Worm (Caenorhabditis elegans) whole organism, L4 larva: Measurements from ENCODE around the gene ZK1073.2.

Experiments
- D1046.2 ChIP-seq: fragments of 200-800 bp; sonication (Bioruptor generic); IDR thresholded peaks from 2 replicates; pipeline ENCODE4 v1.3.6; 2022; ENCODE audit warnings: missing genetic modification characterization, missing compliant biosample characterization
- F37D6.2 ChIP-seq: sonication (generic microtip); optimal IDR thresholded peaks from 2 replicates; lab custom pipeline; 2016; ENCODE audit warnings: mild to moderate bottlenecking, missing genetic modification characterization, missing compliant biosample characterization
- F49E8.2 ChIP-seq: sonication (generic microtip); optimal IDR thresholded peaks from 2 replicates; lab custom pipeline; 2016; ENCODE audit warnings: missing compliant biosample characterization, mild to moderate bottlenecking, missing genetic modification characterization, borderline replicate concordance
- R02D3.7 ChIP-seq: fragments of 150-350 bp; sonication (generic microtip); optimal IDR thresholded peaks from 3 replicates; lab custom pipeline; 2014; ENCODE audit warnings: missing biosample characterization, missing genetic modification characterization
- Y48G9A.11 ChIP-seq: fragments of 200-800 bp; sonication (Bioruptor generic); IDR thresholded peaks from 2 replicates; pipeline ENCODE4 v1.3.6; 2022; ENCODE audit warnings: missing genetic modification reagents, missing genetic modification characterization, missing compliant biosample characterization
- Y5F2A.4 ChIP-seq: fragments of 200-800 bp; sonication (Bioruptor generic); optimal IDR thresholded peaks from 2 replicates; lab custom pipeline; 2018; ENCODE audit warnings: mild to moderate bottlenecking, missing genetic modification characterization, missing compliant biosample characterization
- Y75B8A.6 ChIP-seq: fragments of 200-800 bp; sonication (Bioruptor generic); IDR thresholded peaks from 2 replicates; pipeline ENCODE4 v1.3.6; 2022; ENCODE audit warnings: missing genetic modification reagents, missing genetic modification characterization, missing compliant biosample characterization
- ZK337.2 ChIP-seq: fragments of 200-800 bp; sonication (Bioruptor generic); IDR thresholded peaks from 2 replicates; pipeline ENCODE4 v1.3.6; 2022; ENCODE audit warnings: missing genetic modification reagents, missing genetic modification characterization, missing compliant biosample characterization
- ZK546.5 ChIP-seq, 2 experiments: sonication (generic microtip); optimal IDR thresholded peaks; 2 replicates each; lab custom pipeline; 2017; ENCODE audit warnings: missing biosample characterization in 2 of 2, missing genetic modification characterization in 2 of 2
- aha-1 ChIP-seq: fragments of 150-350 bp; peaks from one replicate; lab custom pipeline; 2014; ENCODE audit warnings: missing biosample characterization, missing genetic modification characterization
- aly-2 ChIP-seq: sonication (generic microtip); optimal IDR thresholded peaks from 2 replicates; lab custom pipeline; 2018; ENCODE audit warnings: missing biosample characterization, missing genetic modification characterization
- ama-1 ChIP-seq: fragments of 150-350 bp; optimal IDR thresholded peaks from 2 replicates; lab custom pipeline; 2014; ENCODE audit warnings: inconsistent platforms, mixed read lengths
- attf-4 ChIP-seq: sonication (generic microtip); optimal IDR thresholded peaks from 3 replicates; lab custom pipeline; 2017; ENCODE audit warnings: missing biosample characterization, missing genetic modification characterization
- ceh-20 ChIP-seq: fragments of 200-800 bp; sonication (Bioruptor generic); IDR thresholded peaks from 2 replicates; pipeline ENCODE4 v1.3.6; 2022; ENCODE audit warnings: missing genetic modification reagents, missing genetic modification characterization, missing compliant biosample characterization
- ceh-28 ChIP-seq: fragments of 150-350 bp; optimal IDR thresholded peaks from 2 replicates; lab custom pipeline; 2014; ENCODE audit warnings: missing biosample characterization, missing genetic modification reagents, missing genetic modification characterization
- cey-2 ChIP-seq: sonication (generic microtip); optimal IDR thresholded peaks from 3 replicates; lab custom pipeline; 2017; ENCODE audit warnings: missing genetic modification characterization, mild to moderate bottlenecking, missing compliant biosample characterization, antibody characterized with exemption, borderline replicate concordance; ENCODE audit not compliant: insufficient read depth
- ctbp-1 ChIP-seq: fragments of 200-800 bp; sonication (Bioruptor generic); IDR thresholded peaks from 2 replicates; pipeline ENCODE4 v1.3.6; 2022; ENCODE audit warnings: missing genetic modification reagents, missing genetic modification characterization, missing compliant biosample characterization
- daf-12 ChIP-seq: fragments of 150-350 bp; optimal IDR thresholded peaks from 2 replicates; lab custom pipeline; 2014; ENCODE audit warnings: missing biosample characterization, missing genetic modification reagents, missing genetic modification characterization
- daf-19 ChIP-seq: fragments of 200-800 bp; sonication (Bioruptor generic); conservative IDR thresholded peaks from 2 replicates; pipeline ENCODE4 v1.3.6; 2022; ENCODE audit warnings: missing genetic modification characterization, missing compliant biosample characterization
- daf-8 ChIP-seq: fragments of 200-800 bp; sonication (Bioruptor generic); IDR thresholded peaks from 2 replicates; pipeline ENCODE4 v1.3.6; 2022; ENCODE audit warnings: missing genetic modification characterization, missing compliant biosample characterization
- dmd-6 ChIP-seq: fragments of 200-800 bp; sonication (Bioruptor generic); IDR thresholded peaks from 2 replicates; pipeline ENCODE4 v1.3.6; 2022; ENCODE audit warnings: missing genetic modification reagents, missing genetic modification characterization, missing compliant biosample characterization
- dmd-9 ChIP-seq: fragments of 200-800 bp; sonication (Bioruptor generic); IDR thresholded peaks from 2 replicates; pipeline ENCODE4 v1.3.6; 2022; ENCODE audit warnings: missing genetic modification reagents, missing genetic modification characterization, missing compliant biosample characterization
- dpl-1 ChIP-seq: fragments of 150-350 bp; optimal IDR thresholded peaks from 2 replicates; lab custom pipeline; 2014; ENCODE audit warnings: missing biosample characterization, missing genetic modification reagents, missing genetic modification characterization
- dve-1 ChIP-seq: sonication (generic microtip); optimal IDR thresholded peaks from 2 replicates; lab custom pipeline; 2017; ENCODE audit warnings: antibody characterized with exemption, mild to moderate bottlenecking, missing genetic modification characterization, missing compliant biosample characterization; ENCODE audit not compliant: insufficient read depth
- fkh-10 ChIP-seq: fragments of 150-350 bp; optimal IDR thresholded peaks from 2 replicates; lab custom pipeline; 2014; ENCODE audit warnings: missing biosample characterization, missing genetic modification reagents, missing genetic modification characterization
- gei-8 ChIP-seq: fragments of 200-800 bp; sonication (Bioruptor generic); optimal IDR thresholded peaks from 2 replicates; lab custom pipeline; 2018; ENCODE audit warnings: mild to moderate bottlenecking, missing genetic modification characterization, missing compliant biosample characterization
- hif-1 ChIP-seq, 2 experiments: sonication (generic microtip); optimal IDR thresholded peaks; 2 replicates each; lab custom pipeline; 2016 to 2017; ENCODE audit warnings: missing compliant biosample characterization in 2 of 2, missing genetic modification characterization in 2 of 2, missing genetic modification reagents in 2 of 2, missing genotype in 2 of 2, mild to moderate bottlenecking in 1 of 2
- hlh-30 ChIP-seq: sonication (generic microtip); optimal IDR thresholded peaks from 2 replicates; lab custom pipeline; 2017; ENCODE audit warnings: antibody characterized with exemption, mild to moderate bottlenecking, missing genetic modification characterization, missing compliant biosample characterization; ENCODE audit not compliant: insufficient read depth
- jun-1 ChIP-seq: fragments of 150-350 bp; optimal IDR thresholded peaks from 2 replicates; lab custom pipeline; 2014; ENCODE audit warnings: missing biosample characterization, missing genetic modification reagents, missing genetic modification characterization
- lin-13 ChIP-seq: fragments of 150-350 bp; optimal IDR thresholded peaks from 2 replicates; lab custom pipeline; 2014; ENCODE audit warnings: missing biosample characterization, missing genetic modification reagents, missing genetic modification characterization
- lin-39 ChIP-seq: fragments of 150-350 bp; optimal IDR thresholded peaks from 2 replicates; lab custom pipeline; 2014; ENCODE audit warnings: missing biosample characterization, missing genetic modification reagents, missing genetic modification characterization
- lir-3 ChIP-seq: sonication (generic microtip); optimal IDR thresholded peaks from 2 replicates; lab custom pipeline; 2016; ENCODE audit warnings: mild to moderate bottlenecking, missing genetic modification characterization, missing compliant biosample characterization
- lsy-2 ChIP-seq, 2 experiments: fragments of 150-350 bp in 1 of 2; sonication (generic microtip) in 1 of 2; optimal IDR thresholded peaks; 2 replicates each; lab custom pipeline; 2014 to 2017; ENCODE audit warnings: missing biosample characterization in 2 of 2, missing genetic modification characterization in 2 of 2
- mdl-1 ChIP-seq, 2 experiments: fragments of 150-350 bp in 1 of 2; sonication (generic microtip) in 1 of 2; optimal IDR thresholded peaks; 2 replicates each; lab custom pipeline; 2014 to 2017; ENCODE audit warnings: missing biosample characterization in 2 of 2, missing genetic modification characterization in 2 of 2
- mxl-2 ChIP-seq: fragments of 200-800 bp; sonication (Bioruptor generic); conservative IDR thresholded peaks from 2 replicates; pipeline ENCODE4 v1.3.6; 2022; ENCODE audit warnings: missing genetic modification reagents, missing genetic modification characterization, missing compliant biosample characterization
- mxl-3 ChIP-seq: fragments of 200-800 bp; sonication (Bioruptor generic); optimal IDR thresholded peaks from 2 replicates; lab custom pipeline; 2018; ENCODE audit warnings: mild to moderate bottlenecking, missing genetic modification characterization, missing compliant biosample characterization
- nhr-11 ChIP-seq: fragments of 150-350 bp; optimal IDR thresholded peaks from 2 replicates; lab custom pipeline; 2014; ENCODE audit warnings: missing biosample characterization, missing genetic modification characterization
- nhr-237 ChIP-seq: sonication (generic microtip); optimal IDR thresholded peaks from 2 replicates; lab custom pipeline; 2017; ENCODE audit warnings: missing biosample characterization, missing genetic modification characterization
- nhr-28 ChIP-seq: fragments of 150-350 bp; optimal IDR thresholded peaks from 2 replicates; lab custom pipeline; 2014; ENCODE audit warnings: missing biosample characterization, missing genetic modification characterization
- nhr-42 ChIP-seq: fragments of 200-800 bp; sonication (Bioruptor generic); IDR thresholded peaks from 2 replicates; pipeline ENCODE4 v1.3.6; 2022; ENCODE audit warnings: missing genetic modification characterization, missing compliant biosample characterization
- nhr-76 ChIP-seq: fragments of 150-350 bp; optimal IDR thresholded peaks from 2 replicates; lab custom pipeline; 2014; ENCODE audit warnings: missing biosample characterization, missing genetic modification characterization
- nhr-77 ChIP-seq: fragments of 150-350 bp; optimal IDR thresholded peaks from 2 replicates; lab custom pipeline; 2014; ENCODE audit warnings: missing biosample characterization, missing genetic modification characterization
- sdz-12 ChIP-seq: fragments of 200-800 bp; sonication (Bioruptor generic); optimal IDR thresholded peaks from 2 replicates; lab custom pipeline; 2018; ENCODE audit warnings: mild to moderate bottlenecking, missing genetic modification characterization, missing compliant biosample characterization
- set-16 ChIP-seq: fragments of 200-800 bp; sonication (Bioruptor generic); IDR thresholded peaks from 2 replicates; pipeline ENCODE4 v1.3.6; 2022; ENCODE audit warnings: missing genetic modification reagents, missing genetic modification characterization, missing compliant biosample characterization
- skn-1 ChIP-seq: fragments of 150-350 bp; optimal IDR thresholded peaks from 2 replicates; lab custom pipeline; 2014; ENCODE audit warnings: missing biosample characterization, missing genetic modification characterization
- snpc-1.2 ChIP-seq: fragments of 200-800 bp; sonication (Bioruptor generic); IDR thresholded peaks from 2 replicates; pipeline ENCODE4 v1.3.6; 2022; ENCODE audit warnings: missing genetic modification reagents, missing genetic modification characterization, missing compliant biosample characterization
- snpc-4 ChIP-seq: fragments of 150-350 bp; optimal IDR thresholded peaks from 2 replicates; lab custom pipeline; 2014; ENCODE audit warnings: missing biosample characterization, missing genetic modification characterization
- unc-130 ChIP-seq: sonication (generic microtip); optimal IDR thresholded peaks from 2 replicates; lab custom pipeline; 2016; ENCODE audit warnings: missing genetic modification reagents, missing genetic modification characterization, missing compliant biosample characterization
- zag-1 ChIP-seq: fragments of 150-350 bp; optimal IDR thresholded peaks from 2 replicates; lab custom pipeline; 2014; ENCODE audit warnings: missing biosample characterization, missing genetic modification characterization
- zip-11 ChIP-seq: fragments of 200-800 bp; sonication (Bioruptor generic); IDR thresholded peaks from 2 replicates; pipeline ENCODE4 v1.3.6; 2022; ENCODE audit warnings: missing genetic modification characterization, missing compliant biosample characterization
- ztf-7 ChIP-seq: fragments of 150-350 bp; optimal IDR thresholded peaks from 2 replicates; lab custom pipeline; 2014; ENCODE audit warnings: missing biosample characterization, missing genetic modification characterization

The ZK1073.2 gene

ce11 chrX:16147728-16148197, 44.3 kb downstream of the ZK1073.2 start (continued):
- TF ChIP-seq R02D3.7 (tag; lab: Kevin White, UChicago), result no peak
- TF ChIP-seq fkh-10 (GFP tag; lab: Kevin White, UChicago), result peak; percentile 72
- TF ChIP-seq mxl-2 (GFP tag; lab: Robert Waterston, UW), result no peak
- no peak for TF ChIP-seq daf-12 (tag; lab: Kevin White, UChicago)
- no peak for TF ChIP-seq nhr-42 (GFP tag; lab: Robert Waterston, UW)
- TF ChIP-seq nhr-28 (tag; lab: Kevin White, UChicago), result peak; percentile 54
- no peak for TF ChIP-seq gei-8
- TF ChIP-seq dve-1 (tag; lab: Kevin White, UChicago), result peak; percentile 49
- peak; percentile 26 for TF ChIP-seq lin-13 (GFP tag; lab: Kevin White, UChicago)
- peak; percentile 39; the same call in 1 of the 2 replicates for TF ChIP-seq dmd-6 (GFP tag; lab: Robert Waterston, UW)
- no peak for TF ChIP-seq attf-4 (tag; lab: Kevin White, UChicago)
- TF ChIP-seq mdl-1 (tag; optimal IDR thresholded peaks at IDR 0.05; lab: Kevin White, UChicago), result peak; percentile 83 to 89
- no peak for TF ChIP-seq zip-11 (GFP tag; lab: Robert Waterston, UW)
- TF ChIP-seq aha-1 (tag; lab: Kevin White, UChicago), result peak; percentile 90
- no peak for TF ChIP-seq sdz-12 (GFP tag; lab: Kevin White, UChicago)
- no peak for TF ChIP-seq D1046.2
- no peak for TF ChIP-seq F49E8.2 (tag; lab: Kevin White, UChicago)
- TF ChIP-seq lsy-2 (tag; optimal IDR thresholded peaks at IDR 0.05; lab: Kevin White, UChicago), result peak; percentile 59 to 76
- peak in 1 of 2 experiments; percentile 65 for TF ChIP-seq hif-1 (tag; optimal IDR thresholded peaks at IDR 0.05; lab: Kevin White, UChicago)
- TF ChIP-seq daf-19 (GFP tag; lab: Robert Waterston, UW), result no peak
- no peak for TF ChIP-seq nhr-237
- no peak for TF ChIP-seq jun-1 (tag; lab: Kevin White, UChicago)
- TF ChIP-seq zag-1 (tag; lab: Kevin White, UChicago), result no peak
- no peak for TF ChIP-seq lir-3 (tag; lab: Kevin White, UChicago)
- TF ChIP-seq Y48G9A.11 (GFP tag; lab: Robert Waterston, UW), result no peak
- peak; percentile 92 for TF ChIP-seq set-16
- no peak for TF ChIP-seq skn-1 (tag; lab: Kevin White, UChicago)
- TF ChIP-seq ZK337.2 (GFP tag; lab: Robert Waterston, UW), result no peak
- TF ChIP-seq Y75B8A.6 (GFP tag; lab: Robert Waterston, UW), result no peak
- no peak for TF ChIP-seq ceh-20
- TF ChIP-seq ceh-28 (tag; lab: Kevin White, UChicago), result no peak
- TF ChIP-seq snpc-4 (tag; lab: Kevin White, UChicago), result no peak
- no peak for TF ChIP-seq unc-130 (GFP tag; lab: Kevin White, UChicago)
- no peak for TF ChIP-seq Y5F2A.4 (GFP tag; lab: Kevin White, UChicago)
- TF ChIP-seq, all 104 proteins: peak for 34

DNA sequence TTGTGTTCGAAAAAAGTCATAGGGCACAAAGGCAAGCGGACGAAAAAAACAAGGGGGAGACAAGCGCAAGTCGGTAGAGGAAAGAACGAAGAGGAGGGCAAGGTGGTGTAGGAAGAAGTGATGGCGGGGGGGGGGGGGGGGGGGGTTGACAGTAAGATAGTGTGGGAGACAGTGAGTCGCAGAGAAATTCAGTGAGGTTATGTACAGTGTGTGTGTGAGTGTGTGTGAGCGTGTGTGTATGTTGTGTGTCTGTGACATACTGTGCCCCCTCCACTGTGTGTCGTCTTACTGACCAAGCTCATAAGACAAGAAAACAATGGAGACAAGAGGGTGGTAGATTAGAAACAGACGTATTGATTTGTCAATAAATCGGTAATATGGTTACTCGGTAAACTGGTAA, 46.7 kb downstream of the ZK1073.2 start:
- TF ChIP-seq ceh-20 (no peak), dmd-9 (GFP tag; lab: Robert Waterston, UW) (no peak), ZK546.5 (tag; optimal IDR thresholded peaks at IDR 0.05; lab: Kevin White, UChicago) (no peak), nhr-76 (no peak), cey-2 (tag; lab: Kevin White, UChicago) (no peak), aha-1 (tag; lab: Kevin White, UChicago) (no peak), lir-3 (tag; lab: Kevin White, UChicago) (no peak), Y48G9A.11 (GFP tag; lab: Robert Waterston, UW) (no peak), mxl-3 (peak; percentile 75), hif-1 (tag; optimal IDR thresholded peaks at IDR 0.05; lab: Kevin White, UChicago) (peak in 1 of 2 experiments; percentile 80), ztf-7 (tag; lab: Kevin White, UChicago) (no peak), nhr-77 (tag; lab: Kevin White, UChicago) (no peak), zip-11 (GFP tag; lab: Robert Waterston, UW) (no peak), hlh-30 (tag; lab: Kevin White, UChicago) (peak; percentile 59), ama-1 (lab: Kevin White, UChicago) (no peak), lin-13 (GFP tag; lab: Kevin White, UChicago) (no peak), Y5F2A.4 (GFP tag; lab: Kevin White, UChicago) (no peak), dpl-1 (GFP tag; lab: Kevin White, UChicago) (no peak), nhr-11 (tag; lab: Kevin White, UChicago) (no peak), aly-2 (no peak), snpc-1.2 (GFP tag; lab: Robert Waterston, UW) (no peak), lin-39 (tag; lab: Kevin White, UChicago) (no peak), daf-8 (GFP tag; lab: Robert Waterston, UW) (no peak), ctbp-1 (GFP tag; lab: Robert Waterston, UW) (0 out of 2 replicates have a peak, but pooled peaks have one; percentile 29), F37D6.2 (tag; lab: Kevin White, UChicago) (no peak)
